Worm (Caenorhabditis elegans) whole organism, L2 larva: ENCODE data around the gene C18E9.7.

Experiments used
- C34F6.9 ChIP-seq: fragments of 150-350 bp; optimal IDR thresholded peaks from 2 replicates; lab custom pipeline; 2014; ENCODE audit warnings: missing biosample characterization, missing genetic modification characterization
- F13H6.1 ChIP-seq: sonication (generic microtip); optimal IDR thresholded peaks from 2 replicates; lab custom pipeline; 2016; ENCODE audit warnings: missing genetic modification characterization, missing compliant biosample characterization
- Y55F3AM.14 ChIP-seq: fragments of 200-800 bp; sonication (Bioruptor generic); optimal IDR thresholded peaks from 2 replicates; lab custom pipeline; 2018; ENCODE audit warnings: mild to moderate bottlenecking, missing genetic modification characterization, missing compliant biosample characterization
- ZK546.5 ChIP-seq: sonication (generic microtip); optimal IDR thresholded peaks from 2 replicates; lab custom pipeline; 2017; ENCODE audit warnings: missing biosample characterization, missing genetic modification characterization
- alr-1 ChIP-seq: fragments of 150-350 bp; optimal IDR thresholded peaks from 2 replicates; lab custom pipeline; 2014; ENCODE audit warnings: missing biosample characterization, missing genetic modification characterization
- ama-1 ChIP-seq: fragments of 150-350 bp; optimal IDR thresholded peaks from 2 replicates; lab custom pipeline; 2018; ENCODE audit warnings: inconsistent platforms
- blmp-1 ChIP-seq: sonication (generic microtip); optimal IDR thresholded peaks from 2 replicates; lab custom pipeline; 2017; ENCODE audit warnings: missing genetic modification characterization, mild to moderate bottlenecking, missing compliant biosample characterization, antibody characterized with exemption, moderate library complexity; ENCODE audit not compliant: insufficient read depth
- ceh-16 ChIP-seq: fragments of 150-350 bp; optimal IDR thresholded peaks from 2 replicates; lab custom pipeline; 2014; ENCODE audit warnings: missing biosample characterization, missing genetic modification characterization
- ceh-82 ChIP-seq: fragments of 150-350 bp; optimal IDR thresholded peaks from 2 replicates; lab custom pipeline; 2014; ENCODE audit warnings: missing biosample characterization, missing genetic modification characterization
- crh-2 ChIP-seq: sonication (generic microtip); optimal IDR thresholded peaks from 2 replicates; lab custom pipeline; 2017; ENCODE audit warnings: missing biosample characterization, missing genetic modification characterization
- elt-1 ChIP-seq: fragments of 150-350 bp; optimal IDR thresholded peaks from 2 replicates; lab custom pipeline; 2014; ENCODE audit warnings: missing biosample characterization, missing genetic modification characterization
- elt-3 ChIP-seq: sonication (generic microtip); optimal IDR thresholded peaks from 2 replicates; lab custom pipeline; 2017; ENCODE audit warnings: missing biosample characterization, missing genetic modification characterization
- fos-1 ChIP-seq: fragments of 150-350 bp; optimal IDR thresholded peaks from 2 replicates; lab custom pipeline; 2014; ENCODE audit warnings: missing biosample characterization, missing genetic modification characterization
- gmeb-1 ChIP-seq: fragments of 150-350 bp; optimal IDR thresholded peaks from 2 replicates; lab custom pipeline; 2014; ENCODE audit warnings: missing biosample characterization, missing genetic modification characterization
- lin-11 ChIP-seq: fragments of 150-350 bp; sonication (generic microtip); optimal IDR thresholded peaks from 2 replicates; lab custom pipeline; 2014; ENCODE audit warnings: missing biosample characterization, missing genetic modification characterization, inconsistent platforms, mixed read lengths
- lsy-2 ChIP-seq, 2 experiments: fragments of 150-350 bp in 1 of 2; sonication (generic microtip) in 1 of 2; optimal IDR thresholded peaks; 2 replicates each; lab custom pipeline; 2014 to 2017; ENCODE audit warnings: missing biosample characterization in 2 of 2, missing genetic modification characterization in 2 of 2
- mab-5 ChIP-seq: fragments of 150-350 bp; optimal IDR thresholded peaks from 2 replicates; lab custom pipeline; 2014; ENCODE audit warnings: missing biosample characterization, missing genetic modification characterization
- mdl-1 ChIP-seq, 2 experiments: fragments of 150-350 bp in 1 of 2; sonication (generic microtip) in 1 of 2; optimal IDR thresholded peaks; 2 replicates each; lab custom pipeline; 2017; ENCODE audit warnings: missing biosample characterization in 2 of 2, missing genetic modification characterization in 2 of 2
- nhr-10 ChIP-seq: sonication (generic microtip); optimal IDR thresholded peaks from 2 replicates; lab custom pipeline; 2017; ENCODE audit warnings: missing biosample characterization, missing genetic modification characterization
- nhr-11 ChIP-seq: fragments of 150-350 bp; optimal IDR thresholded peaks from 2 replicates; lab custom pipeline; 2014; ENCODE audit warnings: missing biosample characterization, missing genetic modification characterization
- nhr-12 ChIP-seq: fragments of 150-350 bp; optimal IDR thresholded peaks from 2 replicates; lab custom pipeline; 2014; ENCODE audit warnings: missing biosample characterization, missing genetic modification characterization
- nhr-129 ChIP-seq: fragments of 150-350 bp; optimal IDR thresholded peaks from 2 replicates; lab custom pipeline; 2014; ENCODE audit warnings: missing biosample characterization, missing genetic modification characterization
- nhr-21 ChIP-seq: fragments of 150-350 bp; optimal IDR thresholded peaks from 2 replicates; lab custom pipeline; 2014; ENCODE audit warnings: missing biosample characterization, missing genetic modification characterization
- nhr-23 ChIP-seq: fragments of 150-350 bp; optimal IDR thresholded peaks from 2 replicates; lab custom pipeline; 2014; ENCODE audit warnings: missing biosample characterization, missing genetic modification reagents, missing genetic modification characterization
- nhr-237 ChIP-seq: fragments of 150-350 bp; optimal IDR thresholded peaks from 2 replicates; lab custom pipeline; 2014; ENCODE audit warnings: missing biosample characterization, missing genetic modification characterization
- nhr-25 ChIP-seq: fragments of 150-350 bp; sonication (generic microtip); optimal IDR thresholded peaks from 3 replicates; lab custom pipeline; 2014; ENCODE audit warnings: missing biosample characterization, missing genetic modification characterization
- nhr-77 ChIP-seq: fragments of 150-350 bp; optimal IDR thresholded peaks from 2 replicates; lab custom pipeline; 2014; ENCODE audit warnings: missing biosample characterization, missing genetic modification characterization
- skn-1 ChIP-seq: sonication (generic microtip); optimal IDR thresholded peaks from 2 replicates; lab custom pipeline; 2017; ENCODE audit warnings: missing biosample characterization, missing genetic modification characterization
- snpc-4 ChIP-seq: fragments of 150-350 bp; optimal IDR thresholded peaks from 2 replicates; lab custom pipeline; 2014; ENCODE audit warnings: missing biosample characterization, missing genetic modification characterization
- unc-39 ChIP-seq: fragments of 150-350 bp; optimal IDR thresholded peaks from 2 replicates; lab custom pipeline; 2014; ENCODE audit warnings: missing biosample characterization, missing genetic modification characterization
- unc-55 ChIP-seq: fragments of 150-350 bp; sonication (generic microtip); optimal IDR thresholded peaks from 3 replicates; lab custom pipeline; 2014; ENCODE audit warnings: missing biosample characterization, missing genetic modification reagents, missing genetic modification characterization
- ztf-11 ChIP-seq: sonication (generic microtip); optimal IDR thresholded peaks from 2 replicates; lab custom pipeline; 2017; ENCODE audit warnings: missing biosample characterization, missing genetic modification characterization

C18E9.7 gene

DNA sequence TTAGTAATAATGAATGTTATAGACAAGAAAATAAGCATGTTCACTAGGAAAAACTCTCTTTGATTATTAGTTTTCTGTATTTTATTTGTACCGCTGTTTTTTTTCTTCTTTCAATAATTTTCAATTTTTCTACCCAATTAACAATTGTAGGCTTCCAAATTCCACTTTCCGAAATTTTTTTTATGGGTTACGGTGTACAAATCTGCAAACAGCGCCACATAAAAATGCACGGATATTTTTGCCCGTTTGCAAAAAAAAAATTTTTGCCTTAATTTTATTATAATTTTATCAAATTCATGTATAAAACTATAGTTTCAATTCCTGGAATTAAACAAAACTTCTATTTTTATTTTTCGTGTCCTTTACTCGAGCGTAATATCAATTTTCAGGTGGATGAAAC, 10.2 kb upstream of the C18E9.7 start, which contains the start of gene ooc-5:
TSS of gene ooc-5 (plus strand) at position 381 of the 400 bp plus-strand sequence.
- TF ChIP-seq unc-55 (GFP tag; lab: Kevin White, UChicago) (peak; percentile 52), alr-1 (tag; lab: Kevin White, UChicago) (no peak), nhr-10 (tag; lab: Kevin White, UChicago) (no peak), lsy-2 (tag; optimal IDR thresholded peaks at IDR 0.05; lab: Kevin White, UChicago) (peak; percentile 33 to 96), C34F6.9 (tag; lab: Kevin White, UChicago) (peak; percentile 18), skn-1 (tag; lab: Kevin White, UChicago) (no peak), nhr-23 (tag; lab: Kevin White, UChicago) (no peak), nhr-12 (tag; lab: Kevin White, UChicago) (no peak), nhr-129 (tag; lab: Kevin White, UChicago) (no peak)

DNA sequence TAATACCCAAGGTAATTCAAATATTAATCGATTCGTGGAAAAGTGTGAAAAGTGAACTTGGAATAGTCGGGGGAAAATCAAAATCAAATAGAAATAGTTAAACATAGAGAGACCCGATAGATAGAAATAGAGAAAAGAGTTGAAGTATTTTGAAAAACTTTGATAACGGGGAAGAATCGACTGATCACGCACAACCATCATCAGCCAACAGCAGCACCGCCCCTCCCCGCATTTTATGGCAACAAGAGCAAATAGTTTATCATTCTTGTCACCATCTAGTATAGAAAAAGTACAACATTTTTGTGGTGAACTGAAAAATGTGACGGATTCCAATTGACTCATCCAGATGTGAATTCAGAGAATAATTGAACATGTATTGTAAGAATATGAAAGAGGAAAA, 9.0 kb upstream of the C18E9.7 start:
- TF ChIP-seq fos-1 (peak; percentile 91), nhr-10 (tag; lab: Kevin White, UChicago) (no peak)
- TF ChIP-seq, all 48 proteins: peak for 1

- TF ChIP-seq snpc-4 (tag; lab: Kevin White, UChicago) = no peak
- no peak for TF ChIP-seq gmeb-1
- no peak for TF ChIP-seq nhr-77 (tag; lab: Kevin White, UChicago)
- no peak for TF ChIP-seq F13H6.1 (tag; lab: Kevin White, UChicago)
- no peak for TF ChIP-seq mab-5 (tag; lab: Kevin White, UChicago)
- no peak for TF ChIP-seq unc-39 (tag; lab: Kevin White, UChicago)
- TF ChIP-seq nhr-25 = no peak
- TF ChIP-seq ama-1 = no peak
- TF ChIP-seq crh-2 (tag; lab: Kevin White, UChicago) = no peak
- TF ChIP-seq lsy-2 (tag; optimal IDR thresholded peaks at IDR 0.05; lab: Kevin White, UChicago) = no peak
- TF ChIP-seq nhr-11 (tag; lab: Kevin White, UChicago) = no peak
- TF ChIP-seq elt-1 (tag; lab: Kevin White, UChicago) = no peak
These were observed 7.7 kb upstream of the C18E9.7 start for ce11 chrII:8990267-8990666.

DNA sequence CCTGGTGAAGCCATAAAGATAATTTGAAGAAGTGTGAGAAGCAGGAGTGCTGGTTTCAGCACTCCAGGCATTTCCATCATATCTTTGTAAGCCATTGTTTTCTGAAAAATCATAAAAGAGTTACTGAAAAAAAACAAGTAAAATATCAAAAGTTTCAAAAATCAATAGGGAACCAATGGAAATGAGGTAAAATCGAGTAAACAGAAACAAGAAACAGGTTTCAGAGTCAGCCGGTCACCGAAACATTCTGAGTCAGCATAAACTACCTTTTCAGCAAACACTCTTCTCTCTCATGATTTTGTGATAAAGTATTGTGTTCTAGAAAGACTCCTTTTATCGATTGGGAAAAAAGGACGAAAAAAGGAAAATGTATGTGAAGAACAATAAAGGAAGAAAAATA, 6.9 kb upstream of the C18E9.7 start, which contains the start of gene C18E9.9:
TSS of gene C18E9.9 (minus strand) at position 101 of the 400 bp plus-strand sequence.
- TF ChIP-seq unc-55 (GFP tag; lab: Kevin White, UChicago) = no peak
- no peak for TF ChIP-seq nhr-129 (tag; lab: Kevin White, UChicago)
- TF ChIP-seq gmeb-1 = no peak
- no peak for TF ChIP-seq crh-2 (tag; lab: Kevin White, UChicago)
- TF ChIP-seq ZK546.5 (tag; lab: Kevin White, UChicago) = no peak
- no peak for TF ChIP-seq nhr-12 (tag; lab: Kevin White, UChicago)
- TF ChIP-seq mab-5 (tag; lab: Kevin White, UChicago) = no peak
- no peak for TF ChIP-seq skn-1 (tag; lab: Kevin White, UChicago)
- no peak for TF ChIP-seq Y55F3AM.14 (GFP tag; lab: Kevin White, UChicago)
- no peak for TF ChIP-seq ztf-11
- no peak for TF ChIP-seq nhr-77 (tag; lab: Kevin White, UChicago)
- TF ChIP-seq F13H6.1 (tag; lab: Kevin White, UChicago) = no peak
- TF ChIP-seq mdl-1 (tag; optimal IDR thresholded peaks at IDR 0.05; lab: Kevin White, UChicago) = no peak
- no peak for TF ChIP-seq fos-1
- TF ChIP-seq nhr-11 (tag; lab: Kevin White, UChicago) = no peak
- TF ChIP-seq lsy-2 (tag; optimal IDR thresholded peaks at IDR 0.05; lab: Kevin White, UChicago) = no peak
- no peak for TF ChIP-seq nhr-21 (tag; lab: Kevin White, UChicago)
- TF ChIP-seq nhr-237 (tag; lab: Kevin White, UChicago) = no peak
- no peak for TF ChIP-seq ceh-16 (tag; lab: Kevin White, UChicago)

ce11 chrII:8987962-8988361, 5.4 kb upstream of the C18E9.7 start, which contains the start of gene C18E9.8:
Gene C18E9.8, minus strand, starts transcription at chrII:8988062.
- no peak for TF ChIP-seq blmp-1 (tag; lab: Kevin White, UChicago)
- TF ChIP-seq elt-3 = no peak
- TF ChIP-seq lin-11 (tag; lab: Kevin White, UChicago) = no peak
- TF ChIP-seq alr-1 (tag; lab: Kevin White, UChicago) = no peak
- TF ChIP-seq nhr-129 (tag; lab: Kevin White, UChicago) = peak; percentile 7
- TF ChIP-seq ceh-82 (tag; lab: Kevin White, UChicago) = no peak
- TF ChIP-seq gmeb-1 = no peak
- no peak for TF ChIP-seq crh-2 (tag; lab: Kevin White, UChicago)
